4 fruit fly cellular contexts compared by ENCODE assay signal in the genomic region with DNA sequence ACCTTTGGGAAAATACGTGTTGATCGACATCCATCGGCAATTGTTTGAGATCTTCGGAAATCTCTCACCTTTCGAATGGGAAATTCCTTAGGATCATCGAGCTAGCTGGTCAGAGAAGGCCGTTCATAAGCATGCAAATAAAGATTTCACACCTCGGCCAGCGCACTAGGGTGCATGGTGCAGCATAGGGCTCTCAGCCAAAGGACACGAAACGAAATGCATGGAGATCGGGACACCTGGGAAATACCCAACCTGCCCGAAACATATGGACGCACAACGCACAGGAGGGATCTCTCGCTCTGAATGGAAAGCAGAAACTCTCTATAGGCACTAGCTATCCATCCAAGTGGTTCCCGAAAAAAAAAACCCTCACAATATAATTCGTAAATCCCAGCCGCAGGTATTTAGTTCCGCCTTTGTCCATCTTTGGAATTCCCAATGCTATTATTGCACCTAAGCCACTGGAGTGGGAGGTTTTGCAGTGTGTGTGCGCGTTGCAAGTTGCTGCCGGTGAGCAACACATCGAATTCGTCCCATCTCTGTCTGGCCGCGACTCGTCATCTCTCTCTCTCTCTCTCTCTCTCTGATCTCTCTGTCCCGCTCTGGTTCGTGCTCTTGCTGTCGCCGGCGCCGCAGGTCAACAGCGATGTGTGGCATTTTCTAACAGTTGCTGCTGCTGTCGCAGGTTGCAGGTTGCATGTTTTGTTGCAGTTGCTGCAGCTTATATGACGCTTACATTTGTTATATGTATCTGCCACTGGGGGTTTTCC.
TF ChIP-seq lines count a peak whose summit lies in the region.

No protein-coding gene starts in this region.

- no peak for TF ChIP-seq CTCF in whole organism, embryonic (GFP tag; optimal IDR thresholded peaks at IDR 0.05; lab: Kevin White, UChicago)

TF ChIP-seq in whole organism, 6 proteins besides CTCF, POLR2A, EP300 and RAD21:
- peak; percentile 22 for TF ChIP-seq CG8478 (optimal IDR thresholded peaks at IDR 0.05; lab: Kevin White, UChicago)
- TF ChIP-seq EcR (GFP tag; optimal IDR thresholded peaks at IDR 0.05; lab: Kevin White, UChicago), result no peak
TF ChIP-seq in whole organism: peak in this region for 1.

TF ChIP-seq in whole organism, embryonic, 481 proteins besides CTCF, POLR2A, EP300 and RAD21 (continues in another document):
- TF ChIP-seq Deaf1 (tag; optimal IDR thresholded peaks at IDR 0.05; lab: Kevin White, UChicago) (peak; percentile 45), kah (GFP tag; optimal IDR thresholded peaks at IDR 0.05; lab: Kevin White, UChicago) (peak; percentile 12), cg (GFP tag; optimal IDR thresholded peaks at IDR 0.05; lab: Kevin White, UChicago) (peak; percentile 40), kni (GFP tag; optimal IDR thresholded peaks at IDR 0.05; lab: Kevin White, UChicago) (peak; percentile 49), HLHmδ (GFP tag; optimal IDR thresholded peaks at IDR 0.05; lab: Kevin White, UChicago) (peak; percentile 35), CG2120 (GFP tag; optimal IDR thresholded peaks at IDR 0.05; lab: Kevin White, UChicago) (no peak), CG15479 (GFP tag; optimal IDR thresholded peaks at IDR 0.05; lab: Kevin White, UChicago) (peak; percentile 96), D (optimal IDR thresholded peaks at IDR 0.05; lab: Kevin White, UChicago) (peak; percentile 94), D (GFP tag; optimal IDR thresholded peaks at IDR 0.05; lab: Kevin White, UChicago) (no peak), CG11504 (tag; optimal IDR thresholded peaks at IDR 0.05; lab: Kevin White, UChicago) (peak; percentile 43), Bgb (GFP tag; IDR thresholded peaks at IDR 0.05; lab: Robert Waterston, UW; ENCODE audit: partially characterized antibody) (no peak), tll (GFP tag; optimal IDR thresholded peaks at IDR 0.05; lab: Kevin White, UChicago) (peak in 1 of 2 experiments; percentile 73), HmgD (GFP tag; optimal IDR thresholded peaks at IDR 0.05; lab: Kevin White, UChicago) (peak; percentile 50), CG15269 (tag; optimal IDR thresholded peaks at IDR 0.05; lab: Kevin White, UChicago) (no peak), Hr78 (GFP tag; optimal IDR thresholded peaks at IDR 0.05; lab: Kevin White, UChicago) (peak in 1 of 2 experiments; percentile 26), twi (tag; optimal IDR thresholded peaks at IDR 0.05; lab: Kevin White, UChicago) (peak; percentile 88), Trl (optimal IDR thresholded peaks at IDR 0.05; lab: Kevin White, UChicago) (peak; percentile 26 to 34), Trl (GFP tag; optimal IDR thresholded peaks at IDR 0.05; lab: Kevin White, UChicago) (no peak), CG1832 (GFP tag; optimal IDR thresholded peaks at IDR 0.05; lab: Kevin White, UChicago) (peak; percentile 91), zen (tag; optimal IDR thresholded peaks at IDR 0.05; lab: Kevin White, UChicago) (peak; percentile 71), fd3F (GFP tag; optimal IDR thresholded peaks at IDR 0.05; lab: Kevin White, UChicago) (no peak), prd (optimal IDR thresholded peaks at IDR 0.05; lab: Kevin White, UChicago) (no peak), prd (GFP tag; IDR thresholded peaks at IDR 0.05; lab: Robert Waterston, UW) (peak; percentile 4; the same call in 1 of the 3 replicates), CG8478 (optimal IDR thresholded peaks at IDR 0.05; lab: Kevin White, UChicago) (peak; percentile 63), da (GFP tag; optimal IDR thresholded peaks at IDR 0.05; lab: Kevin White, UChicago) (no peak), CG5180 (GFP tag; optimal IDR thresholded peaks at IDR 0.05; lab: Kevin White, UChicago) (peak; percentile 25)

TF ChIP-seq in whole organism, prepupa, 60 proteins besides CTCF, POLR2A, EP300 and RAD21:
- TF ChIP-seq Met (GFP tag; optimal IDR thresholded peaks at IDR 0.05; lab: Kevin White, UChicago) (no peak), eg (GFP tag; IDR thresholded peaks at IDR 0.05; lab: Robert Waterston, UW) (no peak), fkh (GFP tag; optimal IDR thresholded peaks at IDR 0.05; lab: Kevin White, UChicago) (peak; percentile 10), CG4318 (GFP tag; optimal IDR thresholded peaks at IDR 0.05; lab: Kevin White, UChicago) (no peak), svp (GFP tag; lab: Kevin White, UChicago) (no peak), CG7368 (GFP tag; optimal IDR thresholded peaks at IDR 0.05; lab: Kevin White, UChicago) (no peak), salr (GFP tag; optimal IDR thresholded peaks at IDR 0.05; lab: Kevin White, UChicago) (no peak), CG15336 (GFP tag; IDR thresholded peaks at IDR 0.05; lab: Robert Waterston, UW) (0 out of 2 replicates have a peak, but pooled peaks have one; percentile 7)
TF ChIP-seq in whole organism, prepupa: peak in this region for 2.

TF ChIP-seq in whole organism, pupa, 21 proteins besides CTCF, POLR2A, EP300 and RAD21:
- 0 out of 2 replicates have a peak, but pooled peaks have one; percentile 22 for TF ChIP-seq Ets98B (GFP tag; IDR thresholded peaks at IDR 0.05; lab: Robert Waterston, UW)
- TF ChIP-seq Pif1A (GFP tag; optimal IDR thresholded peaks at IDR 0.05; lab: Kevin White, UChicago), result no peak
- TF ChIP-seq CG4496 (GFP tag; IDR thresholded peaks at IDR 0.05; lab: Robert Waterston, UW), result peak; percentile 27; the same call in 1 of the 3 replicates
- TF ChIP-seq rn (GFP tag; IDR thresholded peaks at IDR 0.05; lab: Robert Waterston, UW), result no peak
- 0 out of 3 replicates have a peak, but pooled peaks have one; percentile 15 for TF ChIP-seq fd96Ca (GFP tag; IDR thresholded peaks at IDR 0.05; lab: Robert Waterston, UW)
- 0 out of 2 replicates have a peak, but pooled peaks have one; percentile 9 for TF ChIP-seq CG32121 (GFP tag; IDR thresholded peaks at IDR 0.05; lab: Robert Waterston, UW)
